Worm (Caenorhabditis elegans): ENCODE measurements around the gene Y39G8B.1.

The Y39G8B.1 gene

DNA sequence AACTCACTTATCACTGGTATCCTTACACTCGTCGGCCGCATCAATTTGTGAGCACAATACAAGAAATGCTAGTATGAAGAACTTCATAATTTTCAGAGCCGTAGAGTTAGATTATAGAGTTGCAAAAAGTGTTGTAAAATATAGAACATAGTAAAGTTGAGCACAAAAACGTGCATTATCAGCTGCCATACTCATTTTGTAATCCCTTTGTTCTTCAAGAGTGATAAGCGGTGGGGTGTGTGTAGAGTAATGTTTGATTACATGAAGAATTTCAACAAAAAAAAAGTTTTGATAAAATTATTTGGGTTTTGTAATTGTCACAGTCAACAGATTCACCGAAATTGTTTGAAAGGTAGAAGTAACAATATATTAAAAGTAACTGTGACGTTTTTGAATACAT lies 9.3 kb upstream of the Y39G8B.1 start, which contains the start of the genes Y39G8B.13 and Y39G8B.10:
Gene Y39G8B.13 (minus strand): TSS at position 125 of the 400 bp plus-strand sequence.
Gene Y39G8B.10 (minus strand): TSS at position 193 of the 400 bp plus-strand sequence.
- TF ChIP-seq nhr-90 (tag; optimal IDR thresholded peaks at IDR 0.05) (no peak), nhr-80 (tag; optimal IDR thresholded peaks at IDR 0.05) (no peak), B0336.3 (GFP tag; IDR thresholded peaks at IDR 0.05) (no peak), bed-1 (GFP tag; IDR thresholded peaks at IDR 0.05) (no peak), hmg-20 (GFP tag; IDR thresholded peaks at IDR 0.05) (no peak), cebp-1 (GFP tag; IDR thresholded peaks at IDR 0.05) (no peak), cebp-1 (tag; optimal IDR thresholded peaks at IDR 0.05) (no peak), tbp1 (GFP tag; optimal IDR thresholded peaks at IDR 0.05) (no peak), T07F8.4 (tag; optimal IDR thresholded peaks at IDR 0.05) (no peak), F33H1.4 (GFP tag; IDR thresholded peaks at IDR 0.05) (no peak), dox-1 (GFP tag; IDR thresholded peaks at IDR 0.05) (no peak), rpc-1 (optimal IDR thresholded peaks at IDR 0.05) (no peak), rpc-1 (tag; optimal IDR thresholded peaks at IDR 0.05) (no peak), ztf-18 (tag; optimal IDR thresholded peaks at IDR 0.05) (no peak), snpc-1.3 (tag; optimal IDR thresholded peaks at IDR 0.05; ENCODE audit: insufficient read depth) (no peak), ceh-40 (GFP tag; IDR thresholded peaks at IDR 0.05) (no peak), attf-3 (GFP tag; conservative IDR thresholded peaks at IDR 0.05) (no peak), atf-7 (tag; optimal IDR thresholded peaks at IDR 0.05) (no peak), F23B12.7 (tag; optimal IDR thresholded peaks at IDR 0.05; ENCODE audit: insufficient read depth) (no peak), B0261.1 (tag; optimal IDR thresholded peaks at IDR 0.05) (no peak)

DNA sequence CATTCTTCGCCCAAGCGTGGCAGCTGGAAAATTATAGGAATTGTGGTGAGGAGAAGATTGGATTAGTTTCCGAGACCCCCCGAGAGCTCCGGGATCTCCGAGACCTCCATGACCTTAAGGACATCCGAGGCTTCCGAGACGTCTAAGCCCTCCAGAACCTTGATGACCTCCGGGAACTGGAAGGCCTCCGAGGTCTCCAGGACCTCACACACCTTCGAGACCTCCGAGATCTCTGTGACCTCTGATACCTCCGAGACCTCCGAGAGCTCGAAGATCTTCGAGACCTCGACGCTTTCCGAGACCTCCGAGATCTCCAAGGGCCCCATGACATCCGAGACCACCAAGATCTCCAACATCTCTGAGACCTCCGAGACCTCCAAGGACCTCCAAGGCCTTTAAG lies 8.6 kb upstream of the Y39G8B.1 start:
- TF ChIP-seq him-1 (tag; optimal IDR thresholded peaks at IDR 0.05) (no peak), ets-4 (GFP tag; optimal IDR thresholded peaks at IDR 0.05) (no peak), rec-8 (tag; optimal IDR thresholded peaks at IDR 0.05) (no peak), hlh-12 (tag; optimal IDR thresholded peaks at IDR 0.05) (no peak), sdz-38 (tag; optimal IDR thresholded peaks at IDR 0.05) (no peak), Y53F4B.3 (GFP tag; IDR thresholded peaks at IDR 0.05) (no peak), tbx-9 (tag; optimal IDR thresholded peaks at IDR 0.05; ENCODE audit: borderline replicate concordance) (no peak), zfh-2 (GFP tag; conservative IDR thresholded peaks at IDR 0.05) (peak; percentile 72; the same call in 1 of the 2 replicates), K12H6.12 (tag; optimal IDR thresholded peaks at IDR 0.05) (no peak), egrh-3 (GFP tag; IDR thresholded peaks at IDR 0.05) (peak; percentile 79), hrde-1 (tag; optimal IDR thresholded peaks at IDR 0.05; ENCODE audit: borderline replicate concordance) (no peak), F49E8.2 (tag; optimal IDR thresholded peaks at IDR 0.05; ENCODE audit: insufficient read depth) (no peak), ztf-25 (GFP tag; IDR thresholded peaks at IDR 0.05) (no peak), ztf-6 (GFP tag; IDR thresholded peaks at IDR 0.05) (no peak)

DNA sequence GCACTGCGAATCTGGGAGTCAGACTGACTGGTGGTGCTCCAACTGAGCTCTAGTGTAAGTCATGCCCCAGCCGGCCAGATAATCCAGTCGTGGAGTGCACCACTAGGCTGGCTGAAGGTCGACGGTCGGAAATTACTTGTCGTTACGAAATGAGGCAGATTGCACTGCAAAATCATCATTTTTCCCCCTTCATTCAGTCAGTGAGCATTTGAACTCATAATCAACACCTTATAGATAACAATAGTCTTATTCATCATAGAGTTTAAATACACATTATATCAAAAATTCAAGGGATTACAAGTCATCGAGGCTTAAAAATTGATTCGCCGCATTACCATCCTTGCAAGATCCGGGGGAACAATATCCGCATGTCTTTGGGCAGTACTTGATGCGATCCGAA lies 8.2 kb upstream of the Y39G8B.1 start:
- TF ChIP-seq rpc-1 (optimal IDR thresholded peaks at IDR 0.05) (no peak), rpc-1 (tag; optimal IDR thresholded peaks at IDR 0.05) (no peak), F37B4.10 (GFP tag; IDR thresholded peaks at IDR 0.05) (no peak), madf-8 (GFP tag; conservative IDR thresholded peaks at IDR 0.05) (no peak), egrh-3 (GFP tag; IDR thresholded peaks at IDR 0.05) (no peak), snpc-3.4 (tag; optimal IDR thresholded peaks at IDR 0.05) (no peak), lsy-27 (tag; optimal IDR thresholded peaks at IDR 0.05; ENCODE audit: borderline replicate concordance, insufficient read depth) (no peak), ama-1 (optimal IDR thresholded peaks at IDR 0.05) (no peak), ama-1 (GFP tag; optimal IDR thresholded peaks at IDR 0.05) (no peak), lag-1 (GFP tag; IDR thresholded peaks at IDR 0.05) (no peak), T26A5.8 (tag; optimal IDR thresholded peaks at IDR 0.05) (no peak), ztf-26 (tag; optimal IDR thresholded peaks at IDR 0.05) (no peak), zfh-2 (GFP tag; conservative IDR thresholded peaks at IDR 0.05) (no peak), zim-3 (tag; optimal IDR thresholded peaks at IDR 0.05) (no peak), unc-130 (GFP tag; optimal IDR thresholded peaks at IDR 0.05) (no peak), nfya-2 (GFP tag; IDR thresholded peaks at IDR 0.05) (no peak), C06A6.2 (GFP tag; conservative IDR thresholded peaks at IDR 0.05) (no peak), ceh-79 (tag; optimal IDR thresholded peaks at IDR 0.05) (no peak)
